Fruit fly (Drosophila melanogaster): ENCODE results near the gene CG6769.

Gene CG6769

DNA sequence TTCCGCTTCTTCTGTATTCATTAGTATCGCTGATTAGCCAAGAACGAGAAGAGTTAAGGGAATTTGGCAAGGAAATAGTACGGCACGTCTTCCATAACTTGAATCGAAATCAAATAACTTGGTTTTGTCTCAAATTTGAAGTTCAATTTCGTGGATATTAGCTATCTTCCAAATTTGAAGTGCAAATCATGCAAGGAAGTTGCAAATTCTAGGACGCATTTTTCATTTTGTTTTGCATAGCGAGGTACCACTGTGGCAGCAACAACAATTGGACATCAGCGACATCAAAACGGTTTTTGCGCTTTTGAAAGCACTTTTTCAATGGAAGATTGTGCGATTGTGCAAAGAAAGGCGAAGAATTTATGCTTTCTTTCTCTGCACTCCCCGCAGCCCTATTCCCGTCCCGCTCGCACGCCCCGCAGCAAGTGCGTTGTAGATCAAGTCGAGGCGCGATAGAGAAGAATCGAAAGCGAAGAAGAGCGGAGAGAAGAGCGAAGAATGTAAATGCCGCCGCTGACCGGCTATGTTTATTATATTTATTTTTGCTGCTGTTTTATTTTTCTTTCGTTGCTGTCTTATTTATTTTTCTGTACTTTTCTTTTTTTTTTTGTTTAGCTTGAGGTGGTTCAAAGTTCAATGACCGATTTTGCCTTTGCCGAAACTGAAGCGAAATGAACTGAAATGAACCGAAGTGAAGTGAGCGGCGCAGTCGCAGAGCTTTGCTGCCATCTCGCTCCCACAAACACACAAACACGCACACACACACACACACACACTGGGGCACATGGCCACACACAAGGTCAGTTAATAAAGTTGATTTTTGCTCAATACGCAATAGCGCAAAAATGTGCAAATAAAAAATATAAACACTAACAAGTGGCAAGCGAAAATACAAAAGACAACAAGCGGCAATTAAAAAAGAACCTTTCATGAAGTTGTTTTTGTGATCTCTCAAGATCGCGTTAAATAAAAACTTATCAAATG lies 20.6 kb downstream of the CG6769 start (continued):
- peak; percentile 30 for TF ChIP-seq crc (GFP tag; optimal IDR thresholded peaks at IDR 0.05)
- TF ChIP-seq cad (GFP tag; optimal IDR thresholded peaks at IDR 0.05): no peak
- peak; percentile 5 for TF ChIP-seq HHEX (GFP tag; optimal IDR thresholded peaks at IDR 0.05)
- no peak for TF ChIP-seq CG3407 (GFP tag; optimal IDR thresholded peaks at IDR 0.05)
- no peak for TF ChIP-seq Poxn (GFP tag; IDR thresholded peaks at IDR 0.05)
- TF ChIP-seq CG8478 (optimal IDR thresholded peaks at IDR 0.05): no peak
- no peak for TF ChIP-seq pita (GFP tag; optimal IDR thresholded peaks at IDR 0.05)
- TF ChIP-seq her (GFP tag; optimal IDR thresholded peaks at IDR 0.05): peak; percentile 54
- no peak for TF ChIP-seq CG13287 (GFP tag; IDR thresholded peaks at IDR 0.05; ENCODE audit: partially characterized antibody)
- no peak for TF ChIP-seq Hey (tag; optimal IDR thresholded peaks at IDR 0.05)
- TF ChIP-seq tna (GFP tag; IDR thresholded peaks at IDR 0.05; ENCODE audit: partially characterized antibody): no peak
- TF ChIP-seq CG7928 (GFP tag; optimal IDR thresholded peaks at IDR 0.05): peak; percentile 25
- TF ChIP-seq Adf1 (GFP tag; IDR thresholded peaks at IDR 0.05): no peak; the same call in 1 of the 2 replicates
- TF ChIP-seq Scr (GFP tag; IDR thresholded peaks at IDR 0.05; ENCODE audit: partially characterized antibody): no peak
- TF ChIP-seq NC2α (GFP tag; optimal IDR thresholded peaks at IDR 0.05): no peak
- TF ChIP-seq ken (GFP tag; IDR thresholded peaks at IDR 0.05): peak; percentile 47; the same call in 1 of the 3 replicates
- TF ChIP-seq Med (GFP tag): peak; percentile 97
- TF ChIP-seq CG42726 (GFP tag; IDR thresholded peaks at IDR 0.05; ENCODE audit: partially characterized antibody): no peak
- no peak for TF ChIP-seq sc (optimal IDR thresholded peaks at IDR 0.05)
- TF ChIP-seq sc (GFP tag; optimal IDR thresholded peaks at IDR 0.05): no peak
- TF ChIP-seq CG13624 (GFP tag; optimal IDR thresholded peaks at IDR 0.05): peak; percentile 57
- TF ChIP-seq zf30C (GFP tag; optimal IDR thresholded peaks at IDR 0.05): no peak
- TF ChIP-seq corto (GFP tag; optimal IDR thresholded peaks at IDR 0.05): no peak
- no peak for TF ChIP-seq Sry-β (GFP tag; optimal IDR thresholded peaks at IDR 0.05)
- no peak for TF ChIP-seq CG16779 (GFP tag; IDR thresholded peaks at IDR 0.05)
- no peak for TF ChIP-seq amos (GFP tag; IDR thresholded peaks at IDR 0.05; ENCODE audit: partially characterized antibody)
- TF ChIP-seq CG31441 (GFP tag; IDR thresholded peaks at IDR 0.05): peak; percentile 12; the same call in 1 of the 2 replicates
- TF ChIP-seq Dll (GFP tag; IDR thresholded peaks at IDR 0.05; ENCODE audit: partially characterized antibody): no peak
- TF ChIP-seq grau (tag; optimal IDR thresholded peaks at IDR 0.05): peak; percentile 88
- peak; percentile 35; the same call in 1 of the 2 replicates for TF ChIP-seq HLH3B (GFP tag; IDR thresholded peaks at IDR 0.05)
- TF ChIP-seq cas (GFP tag; IDR thresholded peaks at IDR 0.05): no peak
- no peak for TF ChIP-seq kah (GFP tag; optimal IDR thresholded peaks at IDR 0.05)
- no peak for TF ChIP-seq fru (optimal IDR thresholded peaks at IDR 0.05)
- peak; percentile 0 for TF ChIP-seq sug (tag; optimal IDR thresholded peaks at IDR 0.05)
- TF ChIP-seq CG15011 (GFP tag; optimal IDR thresholded peaks at IDR 0.05): no peak
- peak; percentile 57; the same call in 1 of the 2 replicates for TF ChIP-seq Taf1 (GFP tag; IDR thresholded peaks at IDR 0.05)
- no peak for TF ChIP-seq Kr (GFP tag; optimal IDR thresholded peaks at IDR 0.05)
- TF ChIP-seq crol (GFP tag; IDR thresholded peaks at IDR 0.05): peak; percentile 82
- peak; percentile 75 for TF ChIP-seq sd (tag; optimal IDR thresholded peaks at IDR 0.05)
- TF ChIP-seq CG4424 (GFP tag; optimal IDR thresholded peaks at IDR 0.05): peak; percentile 33
- TF ChIP-seq Fer2 (tag; optimal IDR thresholded peaks at IDR 0.05): peak; percentile 27
- peak; percentile 92 for TF ChIP-seq Ets65A (GFP tag)
- no peak for TF ChIP-seq Opbp (GFP tag; IDR thresholded peaks at IDR 0.05; ENCODE audit: partially characterized antibody)
- TF ChIP-seq trem (tag; optimal IDR thresholded peaks at IDR 0.05): no peak
- TF ChIP-seq toy (GFP tag; IDR thresholded peaks at IDR 0.05): no peak
- TF ChIP-seq pfk (GFP tag; optimal IDR thresholded peaks at IDR 0.05): no peak
- peak; percentile 20 for TF ChIP-seq Dek (tag; optimal IDR thresholded peaks at IDR 0.05)
- no peak for TF ChIP-seq MTF-1 (GFP tag; optimal IDR thresholded peaks at IDR 0.05; ENCODE audit: borderline replicate concordance)
- no peak for TF ChIP-seq h (optimal IDR thresholded peaks at IDR 0.05)
- no peak for TF ChIP-seq jigr1 (GFP tag; IDR thresholded peaks at IDR 0.05)

Measured in whole organism, embryonic.